Fruit fly (Drosophila melanogaster) whole organism, embryonic: ENCODE results near the gene Muc4B.
A peak's percentile ranks its signal among the peaks of the same experiment; 100 is the strongest.

ENCODE experiments used
- B-H1 ChIP-seq: fragments of 200-800 bp; sonication (Bioruptor generic); IDR thresholded peaks from 3 replicates; pipeline ENCODE4 v1.3.6; 2022; ENCODE audit warnings: missing biosample characterization, missing genetic modification characterization
- Blimp-1 ChIP-seq: fragments of 200-800 bp; sonication (Bioruptor generic); optimal IDR thresholded peaks from 3 replicates; lab custom pipeline; 2018; ENCODE audit warnings: missing biosample characterization, missing genetic modification characterization, mild to moderate bottlenecking, moderate library complexity, missing genetic modification reagents
- CG10462 ChIP-seq: fragments of 200-800 bp; sonication (Bioruptor generic); optimal IDR thresholded peaks from 2 replicates; lab custom pipeline; 2016; ENCODE audit warnings: missing biosample characterization, missing genetic modification characterization
- CG14667 ChIP-seq: fragments of 200-800 bp; sonication (Bioruptor generic); IDR thresholded peaks from 2 replicates; pipeline ENCODE4 v1.3.6; 2022; ENCODE audit warnings: missing biosample characterization, missing genetic modification characterization
- CG15514 ChIP-seq: fragments of 200-800 bp; sonication (Bioruptor generic); optimal IDR thresholded peaks from 3 replicates; lab custom pipeline; 2017; ENCODE audit warnings: missing biosample characterization, missing genetic modification characterization, mild to moderate bottlenecking, moderate library complexity, missing genetic modification reagents
- CG17912 ChIP-seq: fragments of 200-800 bp; sonication (Bioruptor generic); optimal IDR thresholded peaks from 2 replicates; lab custom pipeline; 2018; ENCODE audit warnings: missing biosample characterization, mild to moderate bottlenecking, missing genetic modification characterization
- CG18262 ChIP-seq: fragments of 200-800 bp; optimal IDR thresholded peaks from 3 replicates; lab custom pipeline; 2019; ENCODE audit warnings: missing biosample characterization, mild to moderate bottlenecking, missing genetic modification characterization, moderate library complexity
- CG18619 ChIP-seq: fragments of 200-800 bp; sonication (Bioruptor generic); optimal IDR thresholded peaks from 3 replicates; lab custom pipeline; 2017; ENCODE audit warnings: missing biosample characterization, mild to moderate bottlenecking, missing genetic modification characterization
- CG18764 ChIP-seq: fragments of 200-800 bp; sonication (Bioruptor generic); optimal IDR thresholded peaks from 3 replicates; lab custom pipeline; 2016; ENCODE audit warnings: missing biosample characterization, missing genetic modification characterization
- CG2199 ChIP-seq: fragments of 200-800 bp; sonication (Bioruptor generic); IDR thresholded peaks from 3 replicates; pipeline ENCODE4 v1.3.6; 2022; ENCODE audit warnings: missing biosample characterization, missing genetic modification characterization
- CG3163 ChIP-seq: fragments of 200-800 bp; sonication (Bioruptor generic); optimal IDR thresholded peaks from 3 replicates; lab custom pipeline; 2016; ENCODE audit warnings: missing biosample characterization, missing genetic modification characterization
- CG33213 ChIP-seq: fragments of 200-800 bp; sonication (Bioruptor generic); optimal IDR thresholded peaks from 3 replicates; lab custom pipeline; 2016; ENCODE audit warnings: missing biosample characterization, missing genetic modification characterization
- CG3838 ChIP-seq: fragments of 200-800 bp; sonication (Bioruptor generic); optimal IDR thresholded peaks from 3 replicates; lab custom pipeline; 2016; ENCODE audit warnings: missing biosample characterization, missing genetic modification characterization
- CG3995 ChIP-seq: fragments of 200-800 bp; sonication (Bioruptor generic); optimal IDR thresholded peaks from 3 replicates; lab custom pipeline; 2016; ENCODE audit warnings: missing biosample characterization, missing genetic modification characterization
- CG4328 ChIP-seq: fragments of 200-800 bp; sonication (Bioruptor generic); optimal IDR thresholded peaks from 3 replicates; lab custom pipeline; 2017; ENCODE audit warnings: missing biosample characterization, missing genetic modification reagents, missing genetic modification characterization
- GATAe ChIP-seq: fragments of 200-800 bp; sonication (Bioruptor generic); conservative IDR thresholded peaks from 2 replicates; pipeline ENCODE4 v1.3.6; 2022; ENCODE audit warnings: missing biosample characterization, missing genetic modification characterization
- Gsc ChIP-seq: fragments of 200-800 bp; sonication (Bioruptor generic); IDR thresholded peaks from 2 replicates; pipeline ENCODE4 v1.3.6; 2022; ENCODE audit warnings: missing biosample characterization, missing genetic modification characterization
- HHEX ChIP-seq: fragments of 200-800 bp; sonication (Bioruptor generic); optimal IDR thresholded peaks from 3 replicates; lab custom pipeline; 2017; ENCODE audit warnings: missing biosample characterization, mild to moderate bottlenecking, missing genetic modification characterization, missing genetic modification reagents
- Hr3 ChIP-seq: fragments of 200-800 bp; sonication (Bioruptor generic); optimal IDR thresholded peaks from 3 replicates; lab custom pipeline; 2016; ENCODE audit warnings: missing biosample characterization, missing genetic modification characterization
- Lhr ChIP-seq: fragments of 200-800 bp; sonication (Bioruptor generic); optimal IDR thresholded peaks from 3 replicates; lab custom pipeline; 2017; ENCODE audit warnings: mild to moderate bottlenecking, missing biosample characterization, missing genetic modification reagents, missing genetic modification characterization
- Lim3 ChIP-seq: fragments of 200-800 bp; sonication (Bioruptor generic); IDR thresholded peaks from 2 replicates; pipeline ENCODE4 v1.3.6; 2022; ENCODE audit warnings: missing biosample characterization, missing genetic modification characterization
- Poxn ChIP-seq: fragments of 200-800 bp; sonication (Bioruptor generic); IDR thresholded peaks from 2 replicates; pipeline ENCODE4 v1.3.6; 2022; ENCODE audit warnings: missing biosample characterization, missing genetic modification characterization
- Scr ChIP-seq: fragments of 200-800 bp; sonication (Bioruptor generic); IDR thresholded peaks from 2 replicates; pipeline ENCODE4 v1.3.6; 2022; ENCODE audit warnings: missing biosample characterization, missing genetic modification characterization; ENCODE audit not compliant: partially characterized antibody
- Sry-δ ChIP-seq: fragments of 200-800 bp; sonication (Bioruptor generic); optimal IDR thresholded peaks from 2 replicates; lab custom pipeline; 2016; ENCODE audit warnings: missing biosample characterization, missing genetic modification characterization
- Tbp ChIP-seq: fragments of >200 bp; optimal IDR thresholded peaks from 2 replicates; lab custom pipeline; 2018; ENCODE audit warnings: missing biosample characterization, missing genetic modification characterization
- ab ChIP-seq: fragments of 200-800 bp; sonication (Bioruptor generic); optimal IDR thresholded peaks from 2 replicates; lab custom pipeline; 2016; ENCODE audit warnings: missing biosample characterization, missing genetic modification characterization
- aop ChIP-seq: fragments of 200-800 bp; sonication (Bioruptor generic); IDR thresholded peaks from 2 replicates; pipeline ENCODE4 v1.3.6; 2022; ENCODE audit warnings: missing biosample characterization, missing genetic modification characterization
- ase ChIP-seq: fragments of 200-800 bp; sonication (Bioruptor generic); IDR thresholded peaks from 3 replicates; pipeline ENCODE4 v1.3.6; 2022; ENCODE audit warnings: missing biosample characterization, missing genetic modification characterization
- bbx ChIP-seq: fragments of 200-800 bp; sonication (Bioruptor generic); IDR thresholded peaks from 2 replicates; pipeline ENCODE4 v1.3.6; 2022; ENCODE audit warnings: missing biosample characterization, missing genetic modification characterization; ENCODE audit not compliant: partially characterized antibody
- br ChIP-seq: fragments of >200 bp; optimal IDR thresholded peaks from 2 replicates; lab custom pipeline; 2017
- crp ChIP-seq, 2 experiments: fragments of 200-800 bp; sonication (Bioruptor generic); optimal IDR thresholded peaks; 2 replicates in 1 of 2; 3 replicates in 1 of 2; lab custom pipeline; 2017; ENCODE audit warnings: missing biosample characterization in 2 of 2, missing genetic modification characterization in 2 of 2, mild to moderate bottlenecking in 1 of 2, moderate library complexity in 1 of 2
- dpn ChIP-seq, 2 experiments: fragments of 200-800 bp; sonication (Bioruptor generic); optimal IDR thresholded peaks; 3 replicates each; lab custom pipeline; 2016; ENCODE audit warnings: missing biosample characterization in 2 of 2, missing genetic modification characterization in 2 of 2
- dysf ChIP-seq: fragments of 200-800 bp; sonication (Bioruptor generic); IDR thresholded peaks from 3 replicates; pipeline ENCODE4 v1.3.6; 2022; ENCODE audit warnings: missing biosample characterization, missing genetic modification characterization
- en ChIP-seq: fragments of 200-800 bp; sonication (Bioruptor generic); optimal IDR thresholded peaks from 2 replicates; lab custom pipeline; 2016; ENCODE audit warnings: missing biosample characterization, missing genetic modification characterization
- fd102C ChIP-seq: fragments of 200-800 bp; sonication (Bioruptor generic); optimal IDR thresholded peaks from 2 replicates; lab custom pipeline; 2018; ENCODE audit warnings: missing biosample characterization, mild to moderate bottlenecking, missing genetic modification characterization, moderate library complexity
- gce ChIP-seq: fragments of 200-800 bp; sonication (Bioruptor generic); IDR thresholded peaks from 3 replicates; pipeline ENCODE4 v1.3.6; 2022; ENCODE audit warnings: missing biosample characterization, missing genetic modification characterization
- grau ChIP-seq: fragments of 200-800 bp; optimal IDR thresholded peaks from 3 replicates; lab custom pipeline; 2019; ENCODE audit warnings: missing biosample characterization, mild to moderate bottlenecking, missing genetic modification characterization, moderate library complexity
- gt ChIP-seq: fragments of 200-800 bp; sonication (Bioruptor generic); IDR thresholded peaks from 2 replicates; pipeline ENCODE4 v1.3.6; 2022; ENCODE audit warnings: missing biosample characterization, missing genetic modification characterization
- insv ChIP-seq, 2 experiments: fragments of 200-800 bp; sonication (Bioruptor generic); optimal IDR thresholded peaks; 3 replicates each; lab custom pipeline; 2016 to 2018; ENCODE audit warnings: missing biosample characterization in 2 of 2, missing genetic modification characterization in 2 of 2
- ken ChIP-seq: fragments of 200-800 bp; sonication (Bioruptor generic); IDR thresholded peaks from 3 replicates; pipeline ENCODE4 v1.3.6; 2022; ENCODE audit warnings: missing biosample characterization, missing genetic modification characterization
- nerfin-2 ChIP-seq: fragments of 200-800 bp; sonication (Bioruptor generic); IDR thresholded peaks from 2 replicates; pipeline ENCODE4 v1.3.6; 2022; ENCODE audit warnings: missing biosample characterization, missing genetic modification characterization; ENCODE audit not compliant: partially characterized antibody
- prd ChIP-seq, 3 experiments: fragments of >200 bp in 2 of 3; fragments of 200-800 bp in 1 of 3; sonication (Bioruptor generic) in 1 of 3; optimal IDR thresholded peaks in 2 of 3; IDR thresholded peaks in 1 of 3; 2 replicates in 2 of 3; 3 replicates in 1 of 3; pipeline versions ENCODE4 v1.3.6 to Lab custom; 2017 to 2022; ENCODE audit warnings: missing biosample characterization in 1 of 3, missing genetic modification characterization in 1 of 3
- pzg ChIP-seq: fragments of 200-800 bp; sonication (Bioruptor generic); optimal IDR thresholded peaks from 3 replicates; lab custom pipeline; 2018; ENCODE audit warnings: missing biosample characterization, mild to moderate bottlenecking, missing genetic modification characterization, moderate library complexity
- repo ChIP-seq: fragments of 200-800 bp; sonication (Bioruptor generic); optimal IDR thresholded peaks from 2 replicates; lab custom pipeline; 2016; ENCODE audit warnings: missing biosample characterization, missing genetic modification characterization
- sc ChIP-seq, 3 experiments: fragments of >200 bp in 2 of 3; fragments of 200-800 bp in 1 of 3; sonication (Bioruptor generic) in 1 of 3; optimal IDR thresholded peaks; 2 replicates in 2 of 3; 3 replicates in 1 of 3; lab custom pipeline; 2017; ENCODE audit warnings: mild to moderate bottlenecking in 1 of 3, missing biosample characterization in 1 of 3, missing genetic modification characterization in 1 of 3, missing genetic modification reagents in 1 of 3
- sens-2 ChIP-seq: fragments of 200-800 bp; sonication (Bioruptor generic); IDR thresholded peaks from 2 replicates; pipeline ENCODE4 v1.3.6; 2022; ENCODE audit warnings: missing biosample characterization, missing genetic modification characterization
- seq ChIP-seq: fragments of 200-800 bp; sonication (Bioruptor generic); IDR thresholded peaks from 2 replicates; pipeline ENCODE4 v1.3.6; 2022; ENCODE audit warnings: missing biosample characterization, missing genetic modification characterization
- sima ChIP-seq: fragments of 200-800 bp; sonication (Bioruptor generic); optimal IDR thresholded peaks from 2 replicates; lab custom pipeline; 2016; ENCODE audit warnings: missing biosample characterization, missing genetic modification characterization

Gene Muc4B

DNA sequence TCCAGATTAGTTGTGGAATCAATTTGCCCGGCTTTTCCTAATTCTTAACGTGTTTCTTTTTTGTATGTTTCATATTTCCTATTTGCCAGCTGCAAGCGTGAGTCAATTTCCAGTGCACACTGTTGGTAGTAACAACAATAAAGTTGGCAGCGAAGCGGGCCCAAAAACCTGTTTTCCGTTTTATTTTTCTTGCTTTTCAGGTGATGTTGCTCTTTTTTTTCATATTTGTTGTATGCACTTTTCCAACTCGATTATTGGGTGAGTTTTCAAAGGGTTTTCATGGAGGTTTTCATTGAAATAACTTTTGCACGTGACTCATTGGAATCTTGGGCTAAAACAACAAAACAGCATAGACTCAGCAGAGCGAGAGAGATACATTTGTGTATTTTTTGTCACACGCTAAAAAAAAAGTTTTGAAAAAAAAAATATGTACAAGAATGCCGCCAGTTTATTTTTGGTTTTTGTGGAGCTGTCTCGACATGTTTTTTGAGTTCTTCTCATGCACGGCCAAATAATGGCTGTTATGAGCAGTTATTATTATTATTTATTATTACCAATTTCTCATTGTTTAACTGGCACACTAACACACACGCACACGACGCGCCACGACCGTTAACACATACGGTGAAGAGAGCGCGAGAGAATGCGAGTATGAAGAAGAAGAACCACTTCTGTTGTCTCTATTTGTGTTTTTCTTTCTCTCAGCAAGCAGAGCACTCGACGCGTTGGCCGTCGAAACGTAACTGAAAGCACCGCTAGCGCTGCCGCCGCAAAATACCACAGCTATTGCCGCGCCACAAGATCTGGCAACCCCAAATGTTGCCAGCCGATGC, 40.4 kb downstream of the Muc4B start, which contains the start of gene Fas2 (continued):
- TF ChIP-seq CG3838 (GFP tag; lab: Kevin White, UChicago) (peak; percentile 16), gt (GFP tag; lab: Robert Waterston, UW) (no peak), CG18619 (peak; percentile 33), prd (optimal IDR thresholded peaks at IDR 0.05; lab: Kevin White, UChicago) (no peak), prd (GFP tag; IDR thresholded peaks at IDR 0.05; lab: Robert Waterston, UW) (peak; percentile 65), sens-2 (GFP tag; lab: Robert Waterston, UW) (0 out of 2 replicates have a peak, but pooled peaks have one; percentile 37), bbx (GFP tag; lab: Robert Waterston, UW) (peak; percentile 57; the same call in 1 of the 2 replicates), CG2199 (GFP tag; lab: Robert Waterston, UW) (peak; percentile 75), gce (peak; percentile 67; the same call in 1 of the 3 replicates), HHEX (GFP tag; lab: Kevin White, UChicago) (peak; percentile 31), Scr (GFP tag; lab: Robert Waterston, UW) (peak; percentile 40; the same call in 1 of the 2 replicates), GATAe (GFP tag; lab: Robert Waterston, UW) (no peak), sima (GFP tag; lab: Kevin White, UChicago) (no peak), Lhr (peak; percentile 3), Lim3 (no peak), nerfin-2 (no peak), repo (no peak), grau (tag; lab: Kevin White, UChicago) (peak; percentile 27), CG4328 (GFP tag; lab: Kevin White, UChicago) (no peak), CG18764 (GFP tag; lab: Kevin White, UChicago) (no peak), CG18262 (tag; lab: Kevin White, UChicago) (no peak), sc (optimal IDR thresholded peaks at IDR 0.05; lab: Kevin White, UChicago) (no peak), sc (GFP tag; optimal IDR thresholded peaks at IDR 0.05; lab: Kevin White, UChicago) (no peak), en (GFP tag; lab: Kevin White, UChicago) (no peak), Blimp-1 (GFP tag; lab: Kevin White, UChicago) (no peak), br (no peak), Hr3 (GFP tag; lab: Kevin White, UChicago) (no peak), CG15514 (GFP tag; lab: Kevin White, UChicago) (peak; percentile 69), ab (no peak), CG33213 (GFP tag; lab: Kevin White, UChicago) (peak; percentile 28), CG3163 (GFP tag; lab: Kevin White, UChicago) (peak; percentile 43), Tbp (GFP tag; lab: Kevin White, UChicago) (no peak), CG10462 (GFP tag; lab: Kevin White, UChicago) (no peak), Sry-δ (GFP tag; lab: Kevin White, UChicago) (no peak), B-H1 (peak; percentile 23; the same call in 1 of the 3 replicates), Poxn (GFP tag; lab: Robert Waterston, UW) (no peak), crp (GFP tag; optimal IDR thresholded peaks at IDR 0.05; lab: Kevin White, UChicago) (no peak), insv (GFP tag; optimal IDR thresholded peaks at IDR 0.05; lab: Kevin White, UChicago) (peak in 1 of 2 experiments; percentile 20), CG17912 (no peak), pzg (GFP tag; lab: Kevin White, UChicago) (peak; percentile 15), CG3995 (GFP tag; lab: Kevin White, UChicago) (no peak), ase (peak; percentile 27; the same call in 1 of the 3 replicates), fd102C (GFP tag; lab: Kevin White, UChicago) (peak; percentile 4), CG14667 (GFP tag; lab: Robert Waterston, UW) (peak; percentile 23; the same call in 1 of the 2 replicates), seq (GFP tag; lab: Robert Waterston, UW) (peak; percentile 46; the same call in 1 of the 2 replicates), dpn (GFP tag; optimal IDR thresholded peaks at IDR 0.05; lab: Kevin White, UChicago) (peak in 1 of 2 experiments; percentile 47), dysf (GFP tag; lab: Robert Waterston, UW) (peak; percentile 59), ken (GFP tag; lab: Robert Waterston, UW) (0 out of 3 replicates have a peak, but pooled peaks have one; percentile 44), aop (GFP tag; lab: Robert Waterston, UW) (no peak), Gsc (no peak)
